Fruit fly (Drosophila melanogaster) Kc167 (cell line): ENCODE measurements around the gene Cdk7.

ENCODE experiments used
- Myc ChIP-seq: fragments of >200 bp; optimal IDR thresholded peaks from 2 replicates; lab custom pipeline; 2017; ENCODE audit warnings: missing external identifiers
- Sin3A ChIP-seq: fragments of >200 bp; optimal IDR thresholded peaks from 2 replicates; lab custom pipeline; 2018; ENCODE audit warnings: missing external identifiers
- h ChIP-seq: fragments of >200 bp; optimal IDR thresholded peaks from 3 replicates; lab custom pipeline; 2018; ENCODE audit warnings: missing external identifiers
- insv ChIP-seq: fragments of >200 bp; optimal IDR thresholded peaks from 3 replicates; lab custom pipeline; 2018; ENCODE audit warnings: missing external identifiers
- psq ChIP-seq: fragments of >200 bp; optimal IDR thresholded peaks from 2 replicates; lab custom pipeline; 2017; ENCODE audit warnings: missing external identifiers
- ttk ChIP-seq: sonication (Bioruptor generic); optimal IDR thresholded peaks from 2 replicates; lab custom pipeline; 2017; ENCODE audit warnings: missing external identifiers

The Cdk7 gene

dm6 chrX:5308963-5309362, at the start of gene Cdk7, which contains the start of gene snf:
Gene Cdk7 (minus strand): TSS chrX:5308983.
Gene snf (plus strand): TSS chrX:5309242.
- TF ChIP-seq Myc (lab: Kevin White, UChicago) = no peak
- TF ChIP-seq ttk (lab: Kevin White, UChicago) = no peak
- no peak for TF ChIP-seq h (lab: Kevin White, UChicago)
- no peak for TF ChIP-seq insv (lab: Kevin White, UChicago)
- no peak for TF ChIP-seq Sin3A (lab: Kevin White, UChicago)
- TF ChIP-seq psq (lab: Kevin White, UChicago) = no peak

dm6 chrX:5357035-5357434, 48.3 kb upstream of the Cdk7 start:
- TF ChIP-seq ttk (lab: Kevin White, UChicago) (no peak), h (lab: Kevin White, UChicago) (no peak), psq (lab: Kevin White, UChicago) (no peak), insv (lab: Kevin White, UChicago) (no peak), Myc (lab: Kevin White, UChicago) (no peak)

- no peak for TF ChIP-seq insv (lab: Kevin White, UChicago)
- TF ChIP-seq ttk (lab: Kevin White, UChicago) = no peak
- no peak for TF ChIP-seq Myc (lab: Kevin White, UChicago)
- TF ChIP-seq psq (lab: Kevin White, UChicago) = no peak
- no peak for TF ChIP-seq h (lab: Kevin White, UChicago)
- TF ChIP-seq Sin3A (lab: Kevin White, UChicago) = no peak
Observed at dm6 chrX:5349899-5350575, 41.3 kb upstream of the Cdk7 start.

dm6 chrX:5339970-5340369, 31.2 kb upstream of the Cdk7 start, which contains the start of gene SK:
Gene SK (plus strand): TSS chrX:5340236.
- TF ChIP-seq h (lab: Kevin White, UChicago) (no peak), Myc (lab: Kevin White, UChicago) (no peak)

- TF ChIP-seq psq (lab: Kevin White, UChicago) (no peak), Myc (lab: Kevin White, UChicago) (no peak), Sin3A (lab: Kevin White, UChicago) (no peak), insv (lab: Kevin White, UChicago) (no peak), ttk (lab: Kevin White, UChicago) (no peak), h (lab: Kevin White, UChicago) (no peak)
Observed at dm6 chrX:5338435-5338834, 29.7 kb upstream of the Cdk7 start.

- TF ChIP-seq psq (lab: Kevin White, UChicago) (no peak), Myc (lab: Kevin White, UChicago) (no peak), Sin3A (lab: Kevin White, UChicago) (no peak), h (lab: Kevin White, UChicago) (no peak), insv (lab: Kevin White, UChicago) (no peak), ttk (lab: Kevin White, UChicago) (no peak)
Observed at dm6 chrX:5337316-5337715, 28.5 kb upstream of the Cdk7 start.

- TF ChIP-seq insv (lab: Kevin White, UChicago) (no peak), Sin3A (lab: Kevin White, UChicago) (no peak), h (lab: Kevin White, UChicago) (no peak), ttk (lab: Kevin White, UChicago) (no peak), psq (lab: Kevin White, UChicago) (no peak), Myc (lab: Kevin White, UChicago) (no peak)
Observed at dm6 chrX:5336722-5337121, 27.9 kb upstream of the Cdk7 start.

- TF ChIP-seq Sin3A (lab: Kevin White, UChicago) = no peak
- TF ChIP-seq psq (lab: Kevin White, UChicago) = no peak
- TF ChIP-seq ttk (lab: Kevin White, UChicago) = no peak
- no peak for TF ChIP-seq Myc (lab: Kevin White, UChicago)
- no peak for TF ChIP-seq h (lab: Kevin White, UChicago)
- TF ChIP-seq insv (lab: Kevin White, UChicago) = no peak
Observed at dm6 chrX:5332259-5332862, 23.6 kb upstream of the Cdk7 start, which contains the start of gene CanB. Gene CanB (plus strand): TSS chrX:5332499.

dm6 chrX:5329266-5329898, 20.6 kb upstream of the Cdk7 start, which contains the start of the genes CG3309 and XRCC1:
Gene CG3309 (minus strand): TSS chrX:5329347.
Gene XRCC1 (plus strand): TSS chrX:5329876.
- TF ChIP-seq h (lab: Kevin White, UChicago) (no peak), ttk (lab: Kevin White, UChicago) (no peak), Myc (lab: Kevin White, UChicago) (no peak), Sin3A (lab: Kevin White, UChicago) (no peak), psq (lab: Kevin White, UChicago) (no peak), insv (lab: Kevin White, UChicago) (no peak)

- TF ChIP-seq ttk (lab: Kevin White, UChicago) (no peak), psq (lab: Kevin White, UChicago) (no peak), Sin3A (lab: Kevin White, UChicago) (no peak), Myc (lab: Kevin White, UChicago) (no peak), h (lab: Kevin White, UChicago) (no peak), insv (lab: Kevin White, UChicago) (no peak)
Observed at dm6 chrX:5323636-5324035, 14.9 kb upstream of the Cdk7 start, which contains the start of gene Mcm3. Gene Mcm3 (plus strand): TSS chrX:5323855.

- TF ChIP-seq insv (lab: Kevin White, UChicago) (no peak), Sin3A (lab: Kevin White, UChicago) (no peak), Myc (lab: Kevin White, UChicago) (no peak), psq (lab: Kevin White, UChicago) (no peak), ttk (lab: Kevin White, UChicago) (no peak), h (lab: Kevin White, UChicago) (no peak)
Observed at dm6 chrX:5322459-5322883, 13.7 kb upstream of the Cdk7 start, which contains the start of gene Rnp4F. Gene Rnp4F (minus strand): TSS chrX:5322696.
